Fruit fly (Drosophila melanogaster): ENCODE results near the gene CG34324.
A peak's percentile ranks its signal among the peaks of the same experiment; 100 is the strongest.

The CG34324 gene

dm6 chrX:13457563-13457962 lies at the start of gene CG34324:
CG34324 (minus strand) TSS chrX:13457663.
- no peak for TF ChIP-seq pita (GFP tag; optimal IDR thresholded peaks at IDR 0.05)
- no peak for TF ChIP-seq Dbx (GFP tag; IDR thresholded peaks at IDR 0.05)
- TF ChIP-seq CG10274 (GFP tag; optimal IDR thresholded peaks at IDR 0.05) = no peak
- no peak for TF ChIP-seq jing (GFP tag; optimal IDR thresholded peaks at IDR 0.05)
- TF ChIP-seq CG43689 (GFP tag; IDR thresholded peaks at IDR 0.05) = no peak
- TF ChIP-seq CG17359 (tag; optimal IDR thresholded peaks at IDR 0.05) = no peak
- TF ChIP-seq CG14050 (GFP tag; IDR thresholded peaks at IDR 0.05) = no peak
- no peak for TF ChIP-seq Spps (tag; optimal IDR thresholded peaks at IDR 0.05)
- no peak for TF ChIP-seq tx (GFP tag; optimal IDR thresholded peaks at IDR 0.05)
- TF ChIP-seq otp (GFP tag; IDR thresholded peaks at IDR 0.05) = no peak
- no peak for TF ChIP-seq Jarid2 (GFP tag; optimal IDR thresholded peaks at IDR 0.05)
- TF ChIP-seq lola (GFP tag; optimal IDR thresholded peaks at IDR 0.05) = no peak
- no peak for TF ChIP-seq jumu (GFP tag; optimal IDR thresholded peaks at IDR 0.05)
- no peak for TF ChIP-seq klu (GFP tag; IDR thresholded peaks at IDR 0.05)
- TF ChIP-seq Bdp1 (GFP tag; optimal IDR thresholded peaks at IDR 0.05) = no peak
- no peak for TF ChIP-seq BEAF-32 (GFP tag; optimal IDR thresholded peaks at IDR 0.05)
- no peak for TF ChIP-seq seq (GFP tag; IDR thresholded peaks at IDR 0.05)

dm6 chrX:13478994-13479393 lies 21.5 kb upstream of the CG34324 start:
- TF ChIP-seq Ets65A (GFP tag) (peak; percentile 50), CG7372 (GFP tag; IDR thresholded peaks at IDR 0.05) (peak; percentile 70), CG14965 (GFP tag; optimal IDR thresholded peaks at IDR 0.05; ENCODE audit: borderline replicate concordance) (no peak)

dm6 chrX:13450754-13451153 lies 6.7 kb downstream of the CG34324 start:
- TF ChIP-seq D19A (tag; optimal IDR thresholded peaks at IDR 0.05) = no peak
- TF ChIP-seq CG17912 (GFP tag; optimal IDR thresholded peaks at IDR 0.05) = no peak
- no peak for TF ChIP-seq pho (GFP tag; optimal IDR thresholded peaks at IDR 0.05)
- no peak for TF ChIP-seq Hr78 (GFP tag; optimal IDR thresholded peaks at IDR 0.05)
- TF ChIP-seq CG7963 (GFP tag; IDR thresholded peaks at IDR 0.05; ENCODE audit: partially characterized antibody) = no peak
- TF ChIP-seq CG4820 (GFP tag; optimal IDR thresholded peaks at IDR 0.05) = no peak
- TF ChIP-seq BEAF-32 (GFP tag; optimal IDR thresholded peaks at IDR 0.05) = no peak
- no peak for TF ChIP-seq CG11723 (GFP tag; optimal IDR thresholded peaks at IDR 0.05)
- no peak for TF ChIP-seq CG15479 (GFP tag; optimal IDR thresholded peaks at IDR 0.05)
- no peak for TF ChIP-seq CG12299 (tag; optimal IDR thresholded peaks at IDR 0.05)
- TF ChIP-seq Hr51 (GFP tag; optimal IDR thresholded peaks at IDR 0.05) = peak in 1 of 2 experiments; percentile 34
- TF ChIP-seq Xrp1 (GFP tag; IDR thresholded peaks at IDR 0.05) = 0 out of 2 replicates have a peak, but pooled peaks have one; percentile 21
- 0 out of 2 replicates have a peak, but pooled peaks have one; percentile 26 for TF ChIP-seq lmd (GFP tag; IDR thresholded peaks at IDR 0.05)
- TF ChIP-seq CG2712 (tag; optimal IDR thresholded peaks at IDR 0.05) = peak; percentile 40
- TF ChIP-seq gem (tag; optimal IDR thresholded peaks at IDR 0.05) = peak; percentile 60
- no peak for TF ChIP-seq kni (GFP tag; optimal IDR thresholded peaks at IDR 0.05)
- TF ChIP-seq rib (GFP tag; IDR thresholded peaks at IDR 0.05) = no peak
- peak; percentile 29 for TF ChIP-seq Ssrp (tag; optimal IDR thresholded peaks at IDR 0.05)
- TF ChIP-seq sob (GFP tag; IDR thresholded peaks at IDR 0.05) = no peak
- no peak for TF ChIP-seq Rfx (GFP tag; IDR thresholded peaks at IDR 0.05)
- TF ChIP-seq CG18599 (GFP tag; optimal IDR thresholded peaks at IDR 0.05) = no peak
- no peak for TF ChIP-seq vnd (GFP tag; IDR thresholded peaks at IDR 0.05; ENCODE audit: partially characterized antibody)
- TF ChIP-seq CG3838 (GFP tag; optimal IDR thresholded peaks at IDR 0.05) = no peak
- TF ChIP-seq CG15073 (GFP tag; optimal IDR thresholded peaks at IDR 0.05) = no peak
- TF ChIP-seq tin (GFP tag; optimal IDR thresholded peaks at IDR 0.05) = no peak
- TF ChIP-seq CG18262 (tag; optimal IDR thresholded peaks at IDR 0.05) = peak; percentile 59
- TF ChIP-seq CG17186 (GFP tag; optimal IDR thresholded peaks at IDR 0.05) = no peak
- TF ChIP-seq CG8388 (GFP tag; optimal IDR thresholded peaks at IDR 0.05) = no peak
- no peak for TF ChIP-seq Atf-2 (GFP tag; optimal IDR thresholded peaks at IDR 0.05)
- TF ChIP-seq fd96Cb (tag; optimal IDR thresholded peaks at IDR 0.05) = peak; percentile 7

Data from whole organism, embryonic.